Worm (Caenorhabditis elegans): ENCODE measurements around the gene srbc-43.

DNA sequence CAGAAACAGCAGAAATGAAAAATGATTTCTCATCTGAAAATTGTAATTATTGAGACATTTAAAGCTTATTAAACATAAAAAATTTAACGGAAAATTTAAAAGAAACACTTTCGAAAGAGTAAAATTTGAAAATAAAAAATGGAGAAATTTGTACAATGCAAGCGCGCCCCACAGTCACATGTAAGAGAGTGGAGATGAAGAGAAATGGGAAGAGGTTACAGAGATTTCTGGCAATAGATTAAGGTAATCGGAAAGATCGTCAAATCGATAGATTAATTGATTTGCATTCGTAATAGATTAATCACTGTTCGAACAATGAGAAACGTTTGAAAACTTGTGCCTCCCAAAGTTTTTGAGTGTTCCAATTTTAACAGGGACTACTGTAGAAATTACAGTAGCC, 42.9 kb downstream of the srbc-43 start, which contains the start of gene C15C8.4:
- TF ChIP-seq sem-4 (tag; optimal IDR thresholded peaks at IDR 0.05): no peak
- TF ChIP-seq nhr-23 (tag; optimal IDR thresholded peaks at IDR 0.05): no peak
- no peak for TF ChIP-seq ama-1 (optimal IDR thresholded peaks at IDR 0.05)
- TF ChIP-seq ztf-11 (tag; optimal IDR thresholded peaks at IDR 0.05): no peak
- no peak for TF ChIP-seq unc-55 (GFP tag; optimal IDR thresholded peaks at IDR 0.05)
- no peak for TF ChIP-seq crh-2 (tag; optimal IDR thresholded peaks at IDR 0.05)
- TF ChIP-seq ZK546.5 (tag; optimal IDR thresholded peaks at IDR 0.05): no peak
- no peak for TF ChIP-seq unc-62 (GFP tag; optimal IDR thresholded peaks at IDR 0.05)
- no peak for TF ChIP-seq ztf-4 (tag; optimal IDR thresholded peaks at IDR 0.05)
- TF ChIP-seq snpc-4 (tag; optimal IDR thresholded peaks at IDR 0.05): no peak
